Fruit fly (Drosophila melanogaster) S2 (cell line): ENCODE results near the gene iPLA2-VIA.

Experiments
- CG8478 ChIP-seq: fragments of >200 bp; optimal IDR thresholded peaks from 2 replicates; lab custom pipeline; 2018
- CTCF ChIP-seq, 2 experiments: fragments of >200 bp; optimal IDR thresholded peaks; 2 replicates each; lab custom pipeline; 2018

- TF ChIP-seq CG8478 (lab: Kevin White, UChicago): no peak
- TF ChIP-seq CTCF (optimal IDR thresholded peaks at IDR 0.05; lab: Kevin White, UChicago): no peak
Observed at dm6 chr3L:9878685-9879084, 14.5 kb upstream of the iPLA2-VIA start, which contains the start of gene CG34382.
